Worm (Caenorhabditis elegans): ENCODE results near the gene ZK418.10.

Gene ZK418.10

DNA sequence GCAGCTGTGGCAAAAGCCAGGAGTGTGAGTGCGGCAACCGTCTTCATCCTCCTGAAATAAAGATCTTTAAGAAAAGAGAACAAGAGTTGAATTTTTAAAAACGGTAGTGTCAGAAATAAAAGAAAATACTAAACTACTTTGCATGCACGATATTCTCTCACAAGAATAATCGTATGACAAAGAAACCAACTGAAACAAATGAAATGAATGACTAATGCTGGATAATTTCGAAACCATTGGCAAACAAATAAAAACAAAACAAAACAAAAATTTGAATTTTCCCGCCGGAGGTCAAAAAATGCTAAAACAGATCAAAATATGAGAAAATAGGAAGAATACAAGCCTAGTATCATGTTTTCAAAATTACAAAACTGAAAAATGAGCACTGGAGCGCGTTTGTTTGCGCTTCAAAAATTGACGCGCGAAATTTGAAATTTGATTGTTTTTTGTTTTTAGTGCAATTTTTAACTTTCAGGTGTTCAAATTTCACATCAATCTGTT is 13.5 kb upstream of the ZK418.10 start, which contains the start of gene cpg-2 (continued):
- peak; percentile 77; the same call in 1 of the 2 replicates for TF ChIP-seq dox-1 (GFP tag; IDR thresholded peaks at IDR 0.05)
- no peak for TF ChIP-seq K12H6.12 (tag; optimal IDR thresholded peaks at IDR 0.05)
- TF ChIP-seq pbrm-1 (GFP tag; IDR thresholded peaks at IDR 0.05): peak; percentile 27; the same call in 1 of the 2 replicates
- peak; percentile 95 for TF ChIP-seq dpl-1 (GFP tag; optimal IDR thresholded peaks at IDR 0.05)
- TF ChIP-seq tlf-1 (GFP tag; optimal IDR thresholded peaks at IDR 0.05): peak; percentile 90
- no peak for TF ChIP-seq nhr-27 (tag; optimal IDR thresholded peaks at IDR 0.05)
- TF ChIP-seq Y56A3A.18 (GFP tag; IDR thresholded peaks at IDR 0.05): no peak
- TF ChIP-seq ama-1 (optimal IDR thresholded peaks at IDR 0.05): no peak
- peak in 1 of 2 experiments; percentile 7 for TF ChIP-seq ama-1 (GFP tag; optimal IDR thresholded peaks at IDR 0.05)
- TF ChIP-seq akir-1 (GFP tag; optimal IDR thresholded peaks at IDR 0.05): no peak
- TF ChIP-seq T26A5.8 (tag; optimal IDR thresholded peaks at IDR 0.05): no peak
- no peak for TF ChIP-seq Y67H2A.10 (GFP tag; conservative IDR thresholded peaks at IDR 0.05)
- no peak for TF ChIP-seq K11D2.4 (GFP tag; IDR thresholded peaks at IDR 0.05)
- TF ChIP-seq hsf-1 (GFP tag; IDR thresholded peaks at IDR 0.05): peak; percentile 86
- no peak for TF ChIP-seq ztf-22 (GFP tag; optimal IDR thresholded peaks at IDR 0.05)
- no peak for TF ChIP-seq ztf-26 (tag; optimal IDR thresholded peaks at IDR 0.05)
- TF ChIP-seq nhr-120 (GFP tag; IDR thresholded peaks at IDR 0.05): no peak
- TF ChIP-seq F37B4.10 (GFP tag; IDR thresholded peaks at IDR 0.05): no peak
- peak; percentile 20 for TF ChIP-seq athp-1 (tag; optimal IDR thresholded peaks at IDR 0.05)
- peak; percentile 80 for TF ChIP-seq B0019.2 (GFP tag; conservative IDR thresholded peaks at IDR 0.05)
- no peak for TF ChIP-seq egl-18 (GFP tag; IDR thresholded peaks at IDR 0.05)
- no peak for TF ChIP-seq nhr-90 (tag; optimal IDR thresholded peaks at IDR 0.05)
- TF ChIP-seq B0336.3 (GFP tag; IDR thresholded peaks at IDR 0.05): peak; percentile 79
- TF ChIP-seq rec-8 (tag; optimal IDR thresholded peaks at IDR 0.05): no peak
- TF ChIP-seq sdz-38 (tag; optimal IDR thresholded peaks at IDR 0.05): no peak
- TF ChIP-seq snpc-1.3 (tag; optimal IDR thresholded peaks at IDR 0.05; ENCODE audit: insufficient read depth): peak; percentile 89
- TF ChIP-seq lsy-27 (tag; optimal IDR thresholded peaks at IDR 0.05; ENCODE audit: borderline replicate concordance, insufficient read depth): no peak
- peak; percentile 81 for TF ChIP-seq mcd-1 (GFP tag; IDR thresholded peaks at IDR 0.05)
- TF ChIP-seq hrde-1 (tag; optimal IDR thresholded peaks at IDR 0.05; ENCODE audit: borderline replicate concordance): peak; percentile 50
- TF ChIP-seq unc-130 (GFP tag; optimal IDR thresholded peaks at IDR 0.05): peak; percentile 94
- TF ChIP-seq xnd-1 (tag; optimal IDR thresholded peaks at IDR 0.05): peak; percentile 97
- TF ChIP-seq lin-54 (GFP tag; optimal IDR thresholded peaks at IDR 0.05): peak; percentile 96
- no peak for TF ChIP-seq aptf-2 (GFP tag; conservative IDR thresholded peaks at IDR 0.05)
- TF ChIP-seq madf-6 (GFP tag; IDR thresholded peaks at IDR 0.05): peak; percentile 100
- TF ChIP-seq egrh-3 (GFP tag; IDR thresholded peaks at IDR 0.05): no peak
- peak; percentile 64 for TF ChIP-seq F23B12.7 (tag; optimal IDR thresholded peaks at IDR 0.05; ENCODE audit: insufficient read depth)
- TF ChIP-seq T07F8.4 (tag; optimal IDR thresholded peaks at IDR 0.05): no peak
- no peak for TF ChIP-seq dpff-1 (tag; optimal IDR thresholded peaks at IDR 0.05)
- no peak for TF ChIP-seq fkh-3 (tag; optimal IDR thresholded peaks at IDR 0.05)
- no peak for TF ChIP-seq rpc-1 (optimal IDR thresholded peaks at IDR 0.05)
- no peak for TF ChIP-seq rpc-1 (tag; optimal IDR thresholded peaks at IDR 0.05)
- no peak for TF ChIP-seq F10E7.11 (tag; optimal IDR thresholded peaks at IDR 0.05)
- TF ChIP-seq aptf-3 (GFP tag; IDR thresholded peaks at IDR 0.05): no peak
- TF ChIP-seq madf-10 (tag; optimal IDR thresholded peaks at IDR 0.05): no peak
- peak; percentile 99 for TF ChIP-seq madf-8 (GFP tag; conservative IDR thresholded peaks at IDR 0.05)
- TF ChIP-seq F39B2.1 (GFP tag; IDR thresholded peaks at IDR 0.05): no peak
- TF ChIP-seq ceh-58 (GFP tag; IDR thresholded peaks at IDR 0.05): no peak
